Fruit fly (Drosophila melanogaster): Measurements from ENCODE around the gene Srp68.

dm6 chr3L:8955199-8955598 lies 19.6 kb upstream of the Srp68 start:
- TF ChIP-seq CG10565 (GFP tag; optimal IDR thresholded peaks at IDR 0.05) (no peak), zen (tag; optimal IDR thresholded peaks at IDR 0.05) (no peak), ato (GFP tag; IDR thresholded peaks at IDR 0.05; ENCODE audit: partially characterized antibody) (no peak), cato (GFP tag; optimal IDR thresholded peaks at IDR 0.05; ENCODE audit: borderline replicate concordance) (no peak)
